Worm (Caenorhabditis elegans) whole organism, late embryonic: ENCODE measurements around the gene F28F5.4.

ENCODE experiments used
- ceh-18 ChIP-seq: sonication (generic microtip); optimal IDR thresholded peaks from 2 replicates; lab custom pipeline; 2016; ENCODE audit warnings: missing genetic modification characterization, missing compliant biosample characterization
- ceh-19 ChIP-seq: fragments of 200-800 bp; sonication (Bioruptor generic); optimal IDR thresholded peaks from 2 replicates; lab custom pipeline; 2018; ENCODE audit warnings: mild to moderate bottlenecking, missing genetic modification characterization, missing compliant biosample characterization
- ceh-2 ChIP-seq: sonication (generic microtip); optimal IDR thresholded peaks from 2 replicates; lab custom pipeline; 2016; ENCODE audit warnings: missing genotype, missing genetic modification characterization, missing compliant biosample characterization
- ceh-24 ChIP-seq: sonication (generic microtip); optimal IDR thresholded peaks from 2 replicates; lab custom pipeline; 2016; ENCODE audit warnings: mild to moderate bottlenecking, missing genetic modification characterization, missing compliant biosample characterization
- hlh-15 ChIP-seq: sonication (generic microtip); optimal IDR thresholded peaks from 2 replicates; lab custom pipeline; 2016; ENCODE audit warnings: missing genetic modification characterization, missing compliant biosample characterization
- pha-4 ChIP-seq: fragments of 150-350 bp; optimal IDR thresholded peaks from 2 replicates; lab custom pipeline; 2018; ENCODE audit warnings: missing biosample characterization, missing genetic modification reagents, missing genetic modification characterization

- TF ChIP-seq hlh-15 (tag; lab: Kevin White, UChicago): no peak
- TF ChIP-seq ceh-24 (tag; lab: Kevin White, UChicago): no peak
- no peak for TF ChIP-seq pha-4 (tag; lab: Kevin White, UChicago)
- no peak for TF ChIP-seq ceh-19 (GFP tag; lab: Kevin White, UChicago)
- no peak for TF ChIP-seq ceh-2 (tag; lab: Kevin White, UChicago)
- no peak for TF ChIP-seq ceh-18 (tag; lab: Kevin White, UChicago)
Observed at ce11 chrIII:6819322-6819901, 2.6 kb upstream of the F28F5.4 start, which contains the start of gene F28F5.6.
